Fruit fly (Drosophila melanogaster) whole organism, pupa: ENCODE measurements around the gene CG14312.

Experiments used
- CG10348 ChIP-seq: fragments of 200-800 bp; sonication (Bioruptor generic); IDR thresholded peaks from 2 replicates; pipeline ENCODE4 v1.3.6; 2022; ENCODE audit warnings: missing biosample characterization, missing genetic modification characterization
- CG12605 ChIP-seq: fragments of 200-800 bp; sonication (Bioruptor generic); IDR thresholded peaks from 2 replicates; pipeline ENCODE4 v1.3.6; 2022; ENCODE audit warnings: missing biosample characterization, missing genetic modification characterization
- CG13204 ChIP-seq: fragments of 200-800 bp; sonication (Bioruptor generic); optimal IDR thresholded peaks from 2 replicates; lab custom pipeline; 2018; ENCODE audit warnings: missing biosample characterization, mild to moderate bottlenecking, missing genetic modification characterization, moderate library complexity
- CG14655 ChIP-seq: fragments of 200-800 bp; sonication (Bioruptor generic); optimal IDR thresholded peaks from 3 replicates; lab custom pipeline; 2017; ENCODE audit warnings: mild to moderate bottlenecking, missing biosample characterization, missing genetic modification reagents, missing genetic modification characterization
- CG15710 ChIP-seq: fragments of 200-800 bp; sonication (Bioruptor generic); optimal IDR thresholded peaks from 2 replicates; lab custom pipeline; 2018; ENCODE audit warnings: missing biosample characterization, mild to moderate bottlenecking, missing genetic modification characterization, moderate library complexity
- CG17806 ChIP-seq: fragments of 200-800 bp; sonication (Bioruptor generic); optimal IDR thresholded peaks from 2 replicates; lab custom pipeline; 2018; ENCODE audit warnings: missing biosample characterization, mild to moderate bottlenecking, missing genetic modification characterization, moderate library complexity
- CG32121 ChIP-seq: fragments of 200-800 bp; sonication (Bioruptor generic); IDR thresholded peaks from 2 replicates; pipeline ENCODE4 v1.3.6; 2022; ENCODE audit warnings: missing biosample characterization, missing genetic modification characterization
- CG34367 ChIP-seq: fragments of 200-800 bp; sonication (Bioruptor generic); optimal IDR thresholded peaks from 2 replicates; lab custom pipeline; 2018; ENCODE audit warnings: missing biosample characterization, mild to moderate bottlenecking, missing genetic modification characterization
- CG4496 ChIP-seq: fragments of 200-800 bp; sonication (Bioruptor generic); IDR thresholded peaks from 3 replicates; pipeline ENCODE4 v1.3.6; 2022; ENCODE audit warnings: missing biosample characterization, missing genetic modification characterization
- CG8159 ChIP-seq: fragments of 200-800 bp; sonication (Bioruptor generic); optimal IDR thresholded peaks from 3 replicates; lab custom pipeline; 2018; ENCODE audit warnings: missing biosample characterization, mild to moderate bottlenecking, missing genetic modification characterization, moderate library complexity
- CG8301 ChIP-seq: fragments of 200-800 bp; sonication (Bioruptor generic); optimal IDR thresholded peaks from 2 replicates; lab custom pipeline; 2018; ENCODE audit warnings: missing biosample characterization, mild to moderate bottlenecking, missing genetic modification characterization
- CG9948 ChIP-seq: fragments of 200-800 bp; sonication (Bioruptor generic); optimal IDR thresholded peaks from 2 replicates; lab custom pipeline; 2018; ENCODE audit warnings: missing biosample characterization, mild to moderate bottlenecking, missing genetic modification characterization, moderate library complexity
- D1 ChIP-seq: fragments of 200-800 bp; sonication (Bioruptor generic); optimal IDR thresholded peaks from 2 replicates; lab custom pipeline; 2018; ENCODE audit warnings: missing biosample characterization, mild to moderate bottlenecking, missing genetic modification characterization, moderate library complexity
- EcR ChIP-seq: fragments of 200-800 bp; sonication (Bioruptor generic); optimal IDR thresholded peaks from 3 replicates; lab custom pipeline; 2019; ENCODE audit warnings: missing biosample characterization, missing genetic modification characterization, mild to moderate bottlenecking, moderate library complexity, missing genetic modification reagents
- Ets98B ChIP-seq: fragments of 200-800 bp; sonication (Bioruptor generic); IDR thresholded peaks from 2 replicates; pipeline ENCODE4 v1.3.6; 2022; ENCODE audit warnings: missing biosample characterization, missing genetic modification characterization
- Pif1A ChIP-seq: fragments of 200-800 bp; sonication (Bioruptor generic); optimal IDR thresholded peaks from 3 replicates; lab custom pipeline; 2016; ENCODE audit warnings: missing biosample characterization, missing genetic modification characterization
- Pif1B ChIP-seq: fragments of 200-800 bp; sonication (Bioruptor generic); optimal IDR thresholded peaks from 3 replicates; lab custom pipeline; 2016; ENCODE audit warnings: missing biosample characterization, missing genetic modification characterization
- Snoo ChIP-seq: fragments of 200-800 bp; sonication (Bioruptor generic); optimal IDR thresholded peaks from 3 replicates; lab custom pipeline; 2017; ENCODE audit warnings: missing biosample characterization, mild to moderate bottlenecking, missing genetic modification characterization, inconsistent platforms
- fd96Ca ChIP-seq: fragments of 200-800 bp; sonication (Bioruptor generic); IDR thresholded peaks from 3 replicates; pipeline ENCODE4 v1.3.6; 2022; ENCODE audit warnings: missing biosample characterization, missing genetic modification characterization
- gl ChIP-seq: fragments of 200-800 bp; sonication (Bioruptor generic); optimal IDR thresholded peaks from 2 replicates; lab custom pipeline; 2018; ENCODE audit warnings: missing biosample characterization, mild to moderate bottlenecking, missing genetic modification characterization
- rn ChIP-seq: fragments of 200-800 bp; sonication (Bioruptor generic); IDR thresholded peaks from 2 replicates; pipeline ENCODE4 v1.3.6; 2022; ENCODE audit warnings: missing biosample characterization, missing genetic modification characterization

Gene CG14312

DNA sequence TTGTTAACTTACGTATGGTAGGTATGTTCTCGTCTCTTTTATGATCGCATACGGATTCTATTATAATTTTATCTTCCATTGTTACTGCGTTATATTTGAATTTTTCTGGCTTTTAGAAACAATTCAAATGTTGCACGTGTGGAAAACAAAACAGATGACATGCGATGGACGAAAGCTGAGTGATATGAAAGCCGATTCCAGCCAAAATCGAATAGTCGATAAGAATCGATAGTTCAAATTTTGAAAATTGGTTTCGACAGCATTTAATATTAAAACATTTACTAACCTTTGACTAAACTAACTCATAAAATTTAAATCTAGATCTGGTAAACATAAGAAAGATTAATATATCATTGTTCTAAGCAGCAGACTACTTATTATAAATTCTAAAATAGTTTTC, 18.2 kb upstream of the CG14312 start, which contains the start of gene Polr1E:
Polr1E (minus strand) TSS at position 160 of the 400 bp plus-strand sequence.
- no peak for TF ChIP-seq CG9948 (tag; lab: Kevin White, UChicago)
- TF ChIP-seq CG10348 (GFP tag; lab: Robert Waterston, UW) = no peak
- no peak for TF ChIP-seq EcR
- peak; percentile 76 for TF ChIP-seq D1 (tag; lab: Kevin White, UChicago)
- TF ChIP-seq fd96Ca (GFP tag; lab: Robert Waterston, UW) = no peak

dm6 chr3R:18298900-18299321, 15.6 kb upstream of the CG14312 start, which contains the start of gene Dlc90F:
TSS of gene Dlc90F (plus strand) at chr3R:18299229.
- TF ChIP-seq CG15710 (tag; lab: Kevin White, UChicago) (peak; percentile 68), Snoo (tag; lab: Kevin White, UChicago) (peak; percentile 20), CG14655 (GFP tag; lab: Kevin White, UChicago) (no peak), fd96Ca (GFP tag; lab: Robert Waterston, UW) (peak; percentile 59), EcR (no peak), CG4496 (GFP tag; lab: Robert Waterston, UW) (peak; percentile 76; the same call in 1 of the 3 replicates), CG12605 (GFP tag; lab: Robert Waterston, UW) (0 out of 2 replicates have a peak, but pooled peaks have one; percentile 42), CG34367 (tag; lab: Kevin White, UChicago) (peak; percentile 51), D1 (tag; lab: Kevin White, UChicago) (no peak), CG8301 (peak; percentile 29), CG17806 (tag; lab: Kevin White, UChicago) (peak; percentile 58), rn (GFP tag; lab: Robert Waterston, UW) (0 out of 2 replicates have a peak, but pooled peaks have one; percentile 8), CG10348 (GFP tag; lab: Robert Waterston, UW) (no peak), Ets98B (peak; percentile 62), CG9948 (tag; lab: Kevin White, UChicago) (peak; percentile 43)

DNA sequence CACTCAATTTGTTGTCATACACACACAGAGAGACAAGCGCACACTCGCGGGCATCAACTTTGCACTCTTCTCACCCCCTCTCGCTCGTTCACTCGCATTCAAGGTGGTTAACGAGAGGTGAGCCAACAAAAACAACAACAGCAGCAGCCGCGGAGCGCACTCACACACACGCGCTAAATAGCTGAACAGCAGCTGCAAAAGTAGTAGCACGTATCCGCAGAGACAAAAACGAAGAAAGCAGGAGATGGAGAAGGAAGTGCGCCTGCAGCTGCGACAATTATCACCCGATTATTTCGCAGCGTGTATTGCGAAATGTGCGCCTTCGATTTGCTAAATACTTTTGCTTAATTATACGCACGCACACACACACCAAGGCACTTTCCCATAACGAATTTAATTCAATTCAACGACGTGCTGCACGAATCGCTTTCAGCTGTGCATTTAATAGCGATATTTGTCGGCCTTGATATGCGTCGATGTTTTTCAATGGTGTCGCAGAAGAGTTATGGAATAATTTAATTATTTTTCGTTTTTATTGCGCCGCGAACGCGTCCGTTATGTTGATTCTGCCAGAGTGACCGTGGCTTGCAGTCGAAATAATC, 15.1 kb upstream of the CG14312 start:
- TF ChIP-seq Ets98B = peak; percentile 70
- TF ChIP-seq CG14655 (GFP tag; lab: Kevin White, UChicago) = no peak
- peak; percentile 61 for TF ChIP-seq CG13204
- TF ChIP-seq fd96Ca (GFP tag; lab: Robert Waterston, UW) = no peak; the same call in 1 of the 3 replicates
- no peak for TF ChIP-seq CG8301
- peak; percentile 9 for TF ChIP-seq Pif1A (GFP tag; lab: Kevin White, UChicago)
- no peak for TF ChIP-seq CG17806 (tag; lab: Kevin White, UChicago)
- no peak for TF ChIP-seq Snoo (tag; lab: Kevin White, UChicago)
- TF ChIP-seq CG15710 (tag; lab: Kevin White, UChicago) = peak; percentile 2
- TF ChIP-seq CG32121 (GFP tag; lab: Robert Waterston, UW) = peak; percentile 63; the same call in 1 of the 2 replicates
- TF ChIP-seq gl (tag; lab: Kevin White, UChicago) = no peak
- peak; percentile 42; the same call in 1 of the 3 replicates for TF ChIP-seq CG4496 (GFP tag; lab: Robert Waterston, UW)
- TF ChIP-seq CG9948 (tag; lab: Kevin White, UChicago) = no peak
- 0 out of 2 replicates have a peak, but pooled peaks have one; percentile 18 for TF ChIP-seq CG12605 (GFP tag; lab: Robert Waterston, UW)
- TF ChIP-seq CG8159 (tag; lab: Kevin White, UChicago) = peak; percentile 75
- peak; percentile 74 for TF ChIP-seq Pif1B
- TF ChIP-seq CG34367 (tag; lab: Kevin White, UChicago) = no peak
- no peak for TF ChIP-seq rn (GFP tag; lab: Robert Waterston, UW)
- no peak for TF ChIP-seq CG10348 (GFP tag; lab: Robert Waterston, UW)
- TF ChIP-seq D1 (tag; lab: Kevin White, UChicago) = no peak
- peak; percentile 64 for TF ChIP-seq EcR

- TF ChIP-seq CG4496 (GFP tag; lab: Robert Waterston, UW) = peak; percentile 66; the same call in 2 of the 3 replicates
- no peak for TF ChIP-seq Snoo (tag; lab: Kevin White, UChicago)
- TF ChIP-seq CG8301 = peak; percentile 49
- no peak for TF ChIP-seq D1 (tag; lab: Kevin White, UChicago)
- TF ChIP-seq CG32121 (GFP tag; lab: Robert Waterston, UW) = peak; percentile 19; the same call in 1 of the 2 replicates
- TF ChIP-seq CG12605 (GFP tag; lab: Robert Waterston, UW) = no peak
- TF ChIP-seq CG9948 (tag; lab: Kevin White, UChicago) = peak; percentile 26
- peak; percentile 13 for TF ChIP-seq CG17806 (tag; lab: Kevin White, UChicago)
- peak; percentile 38 for TF ChIP-seq CG34367 (tag; lab: Kevin White, UChicago)
- TF ChIP-seq CG8159 (tag; lab: Kevin White, UChicago) = peak; percentile 49
- no peak for TF ChIP-seq EcR
- TF ChIP-seq gl (tag; lab: Kevin White, UChicago) = peak; percentile 7
- no peak for TF ChIP-seq CG10348 (GFP tag; lab: Robert Waterston, UW)
- TF ChIP-seq CG13204 = no peak
- peak; percentile 34 for TF ChIP-seq CG15710 (tag; lab: Kevin White, UChicago)
- peak; percentile 61 for TF ChIP-seq CG14655 (GFP tag; lab: Kevin White, UChicago)
- TF ChIP-seq Ets98B = peak; percentile 58
- peak; percentile 67; the same call in 2 of the 3 replicates for TF ChIP-seq fd96Ca (GFP tag; lab: Robert Waterston, UW)
Measured at dm6 chr3R:18297444-18298297, 14.3 kb upstream of the CG14312 start.

dm6 chr3R:18296737-18297136, 13.4 kb upstream of the CG14312 start:
- TF ChIP-seq Snoo (tag; lab: Kevin White, UChicago) (no peak), CG32121 (GFP tag; lab: Robert Waterston, UW) (0 out of 2 replicates have a peak, but pooled peaks have one; percentile 14)
